Worm (Caenorhabditis elegans) whole organism, young adult: ENCODE data around the gene F45F2.9.

Experiments used
- C06A6.2 ChIP-seq: fragments of 200-800 bp; sonication (Bioruptor generic); conservative IDR thresholded peaks from 2 replicates; pipeline ENCODE4 v1.3.6; 2022; ENCODE audit warnings: missing genetic modification characterization, missing compliant biosample characterization
- F22D6.2 ChIP-seq: sonication (generic microtip); optimal IDR thresholded peaks from 2 replicates; lab custom pipeline; 2016; ENCODE audit warnings: mild to moderate bottlenecking, missing genetic modification characterization, missing compliant biosample characterization
- F39B2.1 ChIP-seq: fragments of 200-800 bp; sonication (Bioruptor generic); IDR thresholded peaks from 2 replicates; pipeline ENCODE4 v1.3.6; 2022; ENCODE audit warnings: missing genetic modification reagents, missing genetic modification characterization, missing compliant biosample characterization
- F55B11.4 ChIP-seq: sonication (generic microtip); optimal IDR thresholded peaks from 2 replicates; lab custom pipeline; 2016; ENCODE audit warnings: missing compliant biosample characterization, missing genetic modification characterization, borderline replicate concordance; ENCODE audit not compliant: insufficient read depth
- akir-1 ChIP-seq: fragments of 200-800 bp; sonication (Bioruptor generic); optimal IDR thresholded peaks from 2 replicates; lab custom pipeline; 2018; ENCODE audit warnings: mild to moderate bottlenecking, missing genetic modification characterization, moderate library complexity, missing compliant biosample characterization
- attf-5 ChIP-seq: fragments of 200-800 bp; sonication (Bioruptor generic); optimal IDR thresholded peaks from 2 replicates; lab custom pipeline; 2018; ENCODE audit warnings: mild to moderate bottlenecking, missing genetic modification characterization, missing compliant biosample characterization
- bed-1 ChIP-seq: fragments of 200-800 bp; sonication (Bioruptor generic); IDR thresholded peaks from 2 replicates; pipeline ENCODE4 v1.3.6; 2022; ENCODE audit warnings: missing genetic modification reagents, missing genetic modification characterization, missing compliant biosample characterization
- ceh-40 ChIP-seq: fragments of 200-800 bp; sonication (Bioruptor generic); IDR thresholded peaks from 2 replicates; pipeline ENCODE4 v1.3.6; 2022; ENCODE audit warnings: missing genetic modification characterization, missing compliant biosample characterization
- dpff-1 ChIP-seq: sonication (generic microtip); optimal IDR thresholded peaks from 2 replicates; lab custom pipeline; 2017; ENCODE audit warnings: mild to moderate bottlenecking, missing genetic modification characterization, missing compliant biosample characterization
- egrh-3 ChIP-seq: fragments of 200-800 bp; sonication (Bioruptor generic); IDR thresholded peaks from 2 replicates; pipeline ENCODE4 v1.3.6; 2022; ENCODE audit warnings: missing genetic modification reagents, missing genetic modification characterization, missing compliant biosample characterization
- gei-17 ChIP-seq: fragments of 200-800 bp; sonication (Bioruptor generic); optimal IDR thresholded peaks from 2 replicates; lab custom pipeline; 2018; ENCODE audit warnings: mild to moderate bottlenecking, missing genetic modification characterization, missing compliant biosample characterization
- hrde-1 ChIP-seq: sonication (generic microtip); optimal IDR thresholded peaks from 2 replicates; lab custom pipeline; 2016; ENCODE audit warnings: missing genetic modification characterization, mild to moderate bottlenecking, missing compliant biosample characterization, moderate library complexity, missing genotype, missing genetic modification reagents, borderline replicate concordance
- madf-3 ChIP-seq: fragments of 200-800 bp; sonication (Bioruptor generic); IDR thresholded peaks from 2 replicates; pipeline ENCODE4 v1.3.6; 2022; ENCODE audit warnings: missing genetic modification reagents, missing genetic modification characterization, missing compliant biosample characterization
- madf-8 ChIP-seq: fragments of 200-800 bp; sonication (Bioruptor generic); conservative IDR thresholded peaks from 2 replicates; pipeline ENCODE4 v1.3.6; 2022; ENCODE audit warnings: missing genetic modification reagents, missing genetic modification characterization, missing compliant biosample characterization
- nhr-179 ChIP-seq: sonication (generic microtip); optimal IDR thresholded peaks from 2 replicates; lab custom pipeline; 2016; ENCODE audit warnings: mild to moderate bottlenecking, missing genetic modification characterization, missing compliant biosample characterization
- nhr-27 ChIP-seq: fragments of 200-800 bp; sonication (Bioruptor generic); optimal IDR thresholded peaks from 2 replicates; lab custom pipeline; 2018; ENCODE audit warnings: mild to moderate bottlenecking, missing genetic modification characterization, moderate library complexity, missing compliant biosample characterization
- nhr-80 ChIP-seq: sonication (generic microtip); optimal IDR thresholded peaks from 2 replicates; lab custom pipeline; 2016; ENCODE audit warnings: missing genetic modification characterization, missing compliant biosample characterization
- pha-4 ChIP-seq: fragments of 150-350 bp; sonication (generic microtip); optimal IDR thresholded peaks from 2 replicates; lab custom pipeline; 2014; ENCODE audit warnings: missing biosample characterization, missing genetic modification reagents, missing genetic modification characterization
- rcor-1 ChIP-seq: fragments of 200-800 bp; sonication (Bioruptor generic); IDR thresholded peaks from 2 replicates; pipeline ENCODE4 v1.3.6; 2022; ENCODE audit warnings: missing genetic modification reagents, missing genetic modification characterization, missing compliant biosample characterization
- snpc-1.1 ChIP-seq: sonication (generic microtip); optimal IDR thresholded peaks from 2 replicates; lab custom pipeline; 2017; ENCODE audit warnings: missing genetic modification characterization, mild to moderate bottlenecking, missing compliant biosample characterization, antibody characterized with exemption, moderate library complexity, missing genotype, missing genetic modification reagents; ENCODE audit not compliant: insufficient read depth
- snpc-3.4 ChIP-seq: sonication (generic microtip); optimal IDR thresholded peaks from 2 replicates; lab custom pipeline; 2017; ENCODE audit warnings: missing genetic modification characterization, mild to moderate bottlenecking, missing compliant biosample characterization, antibody characterized with exemption, moderate library complexity, missing genotype, missing genetic modification reagents
- snpc-4 ChIP-seq, 5 experiments: fragments of 150-350 bp in 1 of 5; sonication (generic microtip) in 4 of 5; optimal IDR thresholded peaks; 2 replicates each; lab custom pipeline; 2014 to 2018; ENCODE audit warnings: missing genetic modification characterization in 5 of 5, missing biosample characterization in 3 of 5, antibody characterized with exemption in 2 of 5, mild to moderate bottlenecking in 2 of 5, missing compliant biosample characterization in 2 of 5, missing genotype in 2 of 5, moderate library complexity in 2 of 5, missing genetic modification reagents in 1 of 5
- sptf-2 ChIP-seq: fragments of 200-800 bp; sonication (Bioruptor generic); optimal IDR thresholded peaks from 2 replicates; lab custom pipeline; 2018; ENCODE audit warnings: mild to moderate bottlenecking, missing genetic modification characterization, missing compliant biosample characterization
- tlf-1 ChIP-seq: fragments of 200-800 bp; sonication (Bioruptor generic); optimal IDR thresholded peaks from 2 replicates; lab custom pipeline; 2018; ENCODE audit warnings: mild to moderate bottlenecking, missing genetic modification characterization, missing compliant biosample characterization
- unc-130 ChIP-seq: sonication (generic microtip); optimal IDR thresholded peaks from 2 replicates; lab custom pipeline; 2016; ENCODE audit warnings: missing genetic modification reagents, missing genetic modification characterization, missing compliant biosample characterization
- unc-62 ChIP-seq: fragments of 150-350 bp; optimal IDR thresholded peaks from 2 replicates; lab custom pipeline; 2014; ENCODE audit warnings: missing biosample characterization, missing genetic modification reagents, missing genetic modification characterization
- zfh-2 ChIP-seq: fragments of 200-800 bp; sonication (Bioruptor generic); conservative IDR thresholded peaks from 2 replicates; pipeline ENCODE4 v1.3.6; 2022; ENCODE audit warnings: missing genetic modification reagents, missing genetic modification characterization, missing compliant biosample characterization
- ztf-18 ChIP-seq: sonication (generic microtip); optimal IDR thresholded peaks from 2 replicates; lab custom pipeline; 2016; ENCODE audit warnings: missing genotype, mild to moderate bottlenecking, missing genetic modification characterization, missing compliant biosample characterization
- ztf-25 ChIP-seq: fragments of 200-800 bp; sonication (Bioruptor generic); IDR thresholded peaks from 2 replicates; pipeline ENCODE4 v1.3.6; 2022; ENCODE audit warnings: missing genetic modification reagents, missing genetic modification characterization, missing compliant biosample characterization
- ztf-3 ChIP-seq: fragments of 200-800 bp; sonication (Bioruptor generic); optimal IDR thresholded peaks from 2 replicates; lab custom pipeline; 2018; ENCODE audit warnings: mild to moderate bottlenecking, missing genetic modification characterization, missing compliant biosample characterization
- ztf-6 ChIP-seq: fragments of 200-800 bp; sonication (Bioruptor generic); IDR thresholded peaks from 2 replicates; pipeline ENCODE4 v1.3.6; 2022; ENCODE audit warnings: missing genetic modification reagents, missing genetic modification characterization, missing compliant biosample characterization

F45F2.9 gene

ce11 chrV:8513361-8513760, at the start of gene F45F2.9:
F45F2.9 (minus strand) TSS chrV:8513461.
- TF ChIP-seq C06A6.2 (GFP tag; lab: Robert Waterston, UW) (no peak), hrde-1 (peak; percentile 15), F22D6.2 (tag; lab: Kevin White, UChicago) (no peak)

ce11 chrV:8560916-8561315, 47.7 kb upstream of the F45F2.9 start, which contains the start of gene acr-16:
acr-16 (plus strand) TSS chrV:8561216.
- no peak for TF ChIP-seq ztf-3 (GFP tag; lab: Kevin White, UChicago)
- TF ChIP-seq rcor-1 (GFP tag; lab: Robert Waterston, UW), result no peak
- TF ChIP-seq attf-5 (GFP tag; lab: Kevin White, UChicago), result no peak
- TF ChIP-seq ztf-18, result no peak
- TF ChIP-seq gei-17 (GFP tag; lab: Kevin White, UChicago), result no peak
- no peak for TF ChIP-seq F55B11.4 (tag; lab: Kevin White, UChicago)
- no peak for TF ChIP-seq dpff-1 (tag; lab: Kevin White, UChicago)
- no peak for TF ChIP-seq ztf-6
- no peak for TF ChIP-seq madf-8 (GFP tag; lab: Robert Waterston, UW)
- no peak for TF ChIP-seq ceh-40
- no peak for TF ChIP-seq unc-130 (GFP tag; lab: Kevin White, UChicago)
- no peak for TF ChIP-seq zfh-2 (GFP tag; lab: Robert Waterston, UW)
- no peak for TF ChIP-seq nhr-80
- no peak for TF ChIP-seq bed-1
- no peak for TF ChIP-seq ztf-25 (GFP tag; lab: Robert Waterston, UW)
- TF ChIP-seq egrh-3, result no peak
- no peak for TF ChIP-seq sptf-2 (GFP tag; lab: Kevin White, UChicago)
- TF ChIP-seq F39B2.1 (GFP tag; lab: Robert Waterston, UW), result no peak
- no peak for TF ChIP-seq akir-1 (GFP tag; lab: Kevin White, UChicago)
- TF ChIP-seq nhr-179 (tag; lab: Kevin White, UChicago), result no peak

- TF ChIP-seq snpc-3.4 (tag; lab: Kevin White, UChicago), result peak; percentile 6
- peak; percentile 35 for TF ChIP-seq snpc-1.1
- peak; percentile 27 for TF ChIP-seq snpc-4 (GFP tag; optimal IDR thresholded peaks at IDR 0.05; lab: Kevin White, UChicago)
- peak in 3 of 4 experiments; percentile 38 to 94 (median 86) for TF ChIP-seq snpc-4 (tag; optimal IDR thresholded peaks at IDR 0.05; lab: Kevin White, UChicago)
- TF ChIP-seq, all 124 proteins: peak for 3; not testable (repeated sequence) for 121
Measured at ce11 chrV:8558826-8559225, 45.6 kb upstream of the F45F2.9 start.

ce11 chrV:8555955-8556354, 42.7 kb upstream of the F45F2.9 start:
- no peak for TF ChIP-seq zfh-2 (GFP tag; lab: Robert Waterston, UW)
- TF ChIP-seq nhr-27 (tag; lab: Kevin White, UChicago), result no peak

ce11 chrV:8552460-8552859, 39.2 kb upstream of the F45F2.9 start, which contains the start of gene acr-15:
acr-15 (plus strand) TSS chrV:8552695.
- TF ChIP-seq pha-4 (tag; lab: Kevin White, UChicago) (no peak), F22D6.2 (tag; lab: Kevin White, UChicago) (no peak), madf-3 (GFP tag; lab: Robert Waterston, UW) (0 out of 2 replicates have a peak, but pooled peaks have one; percentile 44), tlf-1 (GFP tag; lab: Kevin White, UChicago) (no peak), unc-62 (GFP tag; lab: Kevin White, UChicago) (no peak)
- TF ChIP-seq, all 124 proteins: peak for 1
